Fruit fly (Drosophila melanogaster) Kc167 (cell line): Measurements from ENCODE around the gene CG14736.

Experiments
- Myc ChIP-seq: fragments of >200 bp; optimal IDR thresholded peaks from 2 replicates; lab custom pipeline; 2017; ENCODE audit warnings: missing external identifiers
- Sin3A ChIP-seq: fragments of >200 bp; optimal IDR thresholded peaks from 2 replicates; lab custom pipeline; 2018; ENCODE audit warnings: missing external identifiers
- h ChIP-seq: fragments of >200 bp; optimal IDR thresholded peaks from 3 replicates; lab custom pipeline; 2018; ENCODE audit warnings: missing external identifiers
- insv ChIP-seq: fragments of >200 bp; optimal IDR thresholded peaks from 3 replicates; lab custom pipeline; 2018; ENCODE audit warnings: missing external identifiers
- psq ChIP-seq: fragments of >200 bp; optimal IDR thresholded peaks from 2 replicates; lab custom pipeline; 2017; ENCODE audit warnings: missing external identifiers
- ttk ChIP-seq: sonication (Bioruptor generic); optimal IDR thresholded peaks from 2 replicates; lab custom pipeline; 2017; ENCODE audit warnings: missing external identifiers

Gene CG14736

DNA sequence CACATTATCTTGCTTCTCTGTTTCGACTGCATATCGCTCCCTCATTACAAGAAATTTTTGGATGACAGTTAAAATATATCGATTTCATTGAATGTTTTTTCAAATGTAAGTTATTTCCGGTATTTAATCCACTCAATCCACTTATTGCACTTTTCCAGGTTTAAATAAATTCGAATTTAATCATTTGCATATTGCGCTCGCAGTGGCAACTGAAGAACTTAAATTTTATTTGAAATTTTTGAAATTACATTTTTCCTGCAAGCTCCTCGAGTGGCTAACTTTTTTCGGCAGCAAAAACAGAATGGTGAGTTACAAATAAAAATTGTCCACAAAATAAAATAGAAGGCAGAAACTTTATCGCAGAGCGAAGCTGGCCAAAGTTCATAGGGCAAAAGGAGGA lies 8.7 kb upstream of the CG14736 start, which contains the start of the genes CG31358, CG42504 and CG42505:
CG31358 (minus strand) TSS at position 101 of the 400 bp plus-strand sequence.
CG42504 (minus strand) TSS at position 101 of the 400 bp plus-strand sequence.
CG42505 (minus strand) TSS at position 101 of the 400 bp plus-strand sequence.
- no peak for TF ChIP-seq ttk (lab: Kevin White, UChicago)
- no peak for TF ChIP-seq Myc (lab: Kevin White, UChicago)
- TF ChIP-seq psq (lab: Kevin White, UChicago) = no peak
- no peak for TF ChIP-seq Sin3A (lab: Kevin White, UChicago)
- TF ChIP-seq insv (lab: Kevin White, UChicago) = no peak
- no peak for TF ChIP-seq h (lab: Kevin White, UChicago)

DNA sequence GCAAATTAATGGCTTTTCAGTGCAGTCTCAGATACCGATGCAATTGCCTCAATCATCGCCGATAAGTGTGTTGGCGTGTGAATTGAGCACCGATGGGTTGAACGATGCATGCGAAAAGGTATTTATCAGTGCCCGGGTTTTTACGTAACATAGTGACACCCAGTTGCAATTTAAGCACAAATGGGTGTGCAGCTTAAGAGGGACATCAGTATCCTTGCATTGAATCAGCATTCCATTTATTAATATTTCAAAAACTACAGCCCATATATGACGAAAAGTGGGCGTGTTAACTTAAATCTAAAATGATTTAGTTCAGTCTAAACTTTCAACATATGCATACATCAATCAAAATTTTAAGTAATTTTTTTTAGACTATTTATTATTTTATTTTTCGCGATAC lies 7.5 kb upstream of the CG14736 start, which contains the start of gene ssp5:
ssp5 (plus strand) TSS at position 301 of the 400 bp plus-strand sequence.
- TF ChIP-seq h (lab: Kevin White, UChicago) (no peak), Myc (lab: Kevin White, UChicago) (no peak), psq (lab: Kevin White, UChicago) (no peak), Sin3A (lab: Kevin White, UChicago) (no peak), insv (lab: Kevin White, UChicago) (no peak), ttk (lab: Kevin White, UChicago) (no peak)

DNA sequence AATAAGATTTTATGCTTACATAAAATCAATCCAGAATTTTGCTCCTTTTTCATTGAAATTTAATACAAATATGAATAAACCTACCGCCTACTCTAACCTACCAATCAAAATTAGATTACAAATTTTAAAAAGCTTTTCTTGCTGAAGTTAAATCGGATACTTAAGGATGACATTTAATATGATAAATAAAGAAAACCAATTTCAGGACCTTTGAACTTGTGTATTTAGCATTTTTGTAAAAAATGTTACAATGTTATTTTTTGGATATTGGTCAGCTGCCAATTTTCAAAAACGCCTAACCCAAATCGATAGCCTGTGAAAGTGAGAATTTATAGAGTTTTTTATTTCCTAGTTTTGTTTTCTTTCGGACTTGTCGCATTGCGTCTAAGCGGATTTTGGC lies 8.8 kb downstream of the CG14736 start, which contains the start of gene CG14739:
CG14739 (minus strand) TSS at position 101 of the 400 bp plus-strand sequence.
- TF ChIP-seq ttk (lab: Kevin White, UChicago) (no peak), Sin3A (lab: Kevin White, UChicago) (no peak), Myc (lab: Kevin White, UChicago) (no peak), psq (lab: Kevin White, UChicago) (no peak), insv (lab: Kevin White, UChicago) (no peak), h (lab: Kevin White, UChicago) (no peak)

DNA sequence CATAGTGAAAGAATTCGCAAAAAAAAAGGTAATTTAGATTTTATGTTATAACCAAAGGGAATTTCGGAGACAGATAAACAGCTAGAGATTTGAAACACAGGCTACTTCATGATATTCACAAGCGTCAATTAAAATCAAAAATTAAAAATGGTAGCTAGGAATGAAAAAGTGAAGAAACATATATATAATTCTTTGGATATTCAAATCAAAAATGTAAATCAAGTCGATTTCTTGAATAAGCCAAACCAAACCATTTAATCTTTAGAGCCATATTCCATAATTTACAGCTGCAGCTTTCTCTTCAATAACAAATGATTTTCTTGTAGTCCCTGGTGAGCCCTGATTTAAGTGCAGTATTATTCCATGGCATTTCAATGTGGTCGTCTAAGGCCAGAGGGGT lies 22.5 kb downstream of the CG14736 start, which contains the start of gene CG14740:
CG14740 (minus strand) TSS at position 101 of the 400 bp plus-strand sequence.
- TF ChIP-seq psq (lab: Kevin White, UChicago) (no peak), Myc (lab: Kevin White, UChicago) (no peak)

DNA sequence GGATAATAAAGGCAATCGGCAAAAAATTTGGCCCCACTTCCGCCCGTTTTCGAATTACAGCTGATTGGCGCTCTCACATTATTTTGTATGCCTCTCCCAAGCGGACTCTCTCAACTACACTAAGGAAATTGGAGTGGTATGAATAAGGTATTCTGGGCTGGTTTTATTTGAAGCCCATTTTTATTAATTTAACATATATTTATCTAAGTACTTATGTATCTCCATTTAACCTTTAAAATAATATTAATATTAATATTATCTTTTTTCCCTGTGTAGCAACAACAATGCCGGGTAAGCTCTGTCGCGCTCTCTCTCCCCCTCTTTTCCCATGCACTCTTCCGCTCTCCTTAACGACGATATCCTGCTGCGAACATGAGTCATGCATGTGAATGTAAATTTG lies 38.6 kb downstream of the CG14736 start:
- no peak for TF ChIP-seq Sin3A (lab: Kevin White, UChicago)
- TF ChIP-seq psq (lab: Kevin White, UChicago) = no peak
- TF ChIP-seq insv (lab: Kevin White, UChicago) = no peak
- no peak for TF ChIP-seq ttk (lab: Kevin White, UChicago)

DNA sequence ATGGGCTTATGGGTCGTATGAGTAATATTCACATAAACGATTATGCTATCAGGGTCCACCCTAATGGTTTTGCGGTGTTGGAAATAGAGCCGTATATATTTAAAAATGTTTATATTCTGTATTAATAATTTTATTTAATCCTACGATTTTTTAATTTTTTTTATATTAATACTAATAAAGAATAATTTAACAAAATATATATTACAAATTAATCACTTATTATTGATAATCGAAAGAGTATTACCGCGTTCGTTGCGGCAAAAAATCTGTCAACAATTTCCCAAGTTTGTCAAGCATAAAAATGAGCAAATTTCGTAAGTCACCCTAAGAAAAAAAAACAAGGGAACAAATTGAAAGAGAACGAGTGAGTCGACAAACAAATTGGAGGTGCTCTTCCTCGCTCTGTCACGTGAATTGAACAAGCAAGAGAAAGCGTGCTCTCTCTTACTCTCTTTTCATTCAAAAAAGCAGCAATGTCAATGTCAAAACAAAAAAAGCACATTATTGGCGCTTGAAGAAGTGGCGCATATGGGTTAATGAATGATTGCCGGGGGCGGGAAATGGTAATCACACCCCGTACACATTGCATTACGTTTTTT lies 40.1 kb downstream of the CG14736 start:
- TF ChIP-seq h (lab: Kevin White, UChicago) (no peak), Sin3A (lab: Kevin White, UChicago) (no peak), psq (lab: Kevin White, UChicago) (no peak), Myc (lab: Kevin White, UChicago) (no peak), ttk (lab: Kevin White, UChicago) (no peak), insv (lab: Kevin White, UChicago) (no peak)

DNA sequence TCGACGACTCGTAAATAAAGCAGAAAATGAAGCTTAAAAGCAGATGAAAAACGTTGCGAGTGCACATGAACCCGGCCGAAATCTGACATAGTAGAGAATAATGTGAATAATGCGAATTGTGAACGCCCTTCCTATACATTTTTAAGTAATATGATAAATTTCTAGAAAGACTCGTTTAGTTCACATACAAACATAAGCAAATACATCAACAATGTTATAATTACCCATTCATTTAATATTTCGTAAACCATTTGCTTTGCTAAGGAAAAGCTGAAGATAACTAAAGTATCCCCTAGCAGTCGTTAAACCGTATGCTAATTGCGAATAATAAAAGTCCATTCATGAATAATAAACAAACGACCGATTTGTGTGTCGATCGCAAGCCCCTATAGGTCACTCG lies 43.2 kb downstream of the CG14736 start:
- no peak for TF ChIP-seq insv (lab: Kevin White, UChicago)
- no peak for TF ChIP-seq psq (lab: Kevin White, UChicago)
- no peak for TF ChIP-seq ttk (lab: Kevin White, UChicago)
- no peak for TF ChIP-seq h (lab: Kevin White, UChicago)
- TF ChIP-seq Sin3A (lab: Kevin White, UChicago) = no peak
- TF ChIP-seq Myc (lab: Kevin White, UChicago) = no peak

DNA sequence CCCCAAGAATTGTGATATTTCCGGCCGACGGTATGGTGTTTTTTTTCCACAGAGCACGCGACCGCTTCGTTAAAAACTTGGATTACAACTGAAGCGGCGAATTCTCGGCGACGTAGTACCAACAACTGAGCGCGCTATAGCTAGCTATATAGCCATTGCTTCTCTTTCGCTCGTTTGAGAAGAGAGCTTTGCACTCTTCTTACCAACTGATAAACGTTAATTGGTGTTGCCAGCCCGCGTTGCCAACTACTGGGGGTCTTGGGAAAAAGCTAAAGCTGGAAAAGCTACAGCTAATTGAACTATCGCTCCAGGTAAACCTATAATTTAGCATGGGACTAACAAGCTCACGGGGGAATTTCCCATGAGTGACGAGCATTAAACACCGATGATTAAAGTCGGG lies 50.2 kb downstream of the CG14736 start, which contains the start of gene ATP8B:
ATP8B (minus strand) TSS at position 64 of the 400 bp plus-strand sequence.
- TF ChIP-seq Myc (lab: Kevin White, UChicago) = no peak
- TF ChIP-seq psq (lab: Kevin White, UChicago) = no peak
- no peak for TF ChIP-seq h (lab: Kevin White, UChicago)
- no peak for TF ChIP-seq ttk (lab: Kevin White, UChicago)
- no peak for TF ChIP-seq insv (lab: Kevin White, UChicago)
- TF ChIP-seq Sin3A (lab: Kevin White, UChicago) = no peak
